Worm (Caenorhabditis elegans): ENCODE measurements around the gene B0454.5.

Gene B0454.5

DNA sequence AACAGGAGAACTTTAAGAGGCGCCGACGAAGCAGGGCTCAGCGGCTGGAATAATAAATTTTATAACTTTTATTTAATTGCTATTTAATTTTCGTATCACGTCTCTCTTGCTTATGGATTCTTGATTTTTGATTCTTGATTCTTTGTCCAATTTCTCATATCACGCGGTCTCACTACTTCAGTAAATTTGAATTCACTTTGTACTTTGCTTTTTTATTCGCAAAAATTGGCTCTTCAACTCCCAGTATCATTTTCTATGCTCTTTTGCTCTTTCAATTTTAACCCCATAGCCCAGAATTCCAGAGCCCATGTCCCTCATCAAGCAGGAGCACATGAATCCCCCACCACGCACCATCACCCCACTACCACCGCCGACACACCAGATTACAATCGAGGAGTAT lies 36.4 kb upstream of the B0454.5 start, which contains the start of gene lido-10:
lido-10 (plus strand) TSS at position 301 of the 400 bp plus-strand sequence.
- TF ChIP-seq egl-27 (tag; optimal IDR thresholded peaks at IDR 0.05): no peak
- no peak for TF ChIP-seq R02D3.7 (tag; optimal IDR thresholded peaks at IDR 0.05)
- TF ChIP-seq fkh-2 (tag; optimal IDR thresholded peaks at IDR 0.05): no peak
- no peak for TF ChIP-seq eor-1 (tag; optimal IDR thresholded peaks at IDR 0.05)
- no peak for TF ChIP-seq jun-1 (tag; optimal IDR thresholded peaks at IDR 0.05)
- no peak for TF ChIP-seq fkh-10 (GFP tag; optimal IDR thresholded peaks at IDR 0.05)
- TF ChIP-seq lin-39 (tag; optimal IDR thresholded peaks at IDR 0.05): no peak
- no peak for TF ChIP-seq ceh-28 (tag; optimal IDR thresholded peaks at IDR 0.05)
- TF ChIP-seq mml-1 (tag; optimal IDR thresholded peaks at IDR 0.05): no peak
- no peak for TF ChIP-seq ztf-4 (tag; optimal IDR thresholded peaks at IDR 0.05)
- TF ChIP-seq nhr-12 (tag; optimal IDR thresholded peaks at IDR 0.05): no peak
- TF ChIP-seq nhr-76 (tag; optimal IDR thresholded peaks at IDR 0.05): no peak

DNA sequence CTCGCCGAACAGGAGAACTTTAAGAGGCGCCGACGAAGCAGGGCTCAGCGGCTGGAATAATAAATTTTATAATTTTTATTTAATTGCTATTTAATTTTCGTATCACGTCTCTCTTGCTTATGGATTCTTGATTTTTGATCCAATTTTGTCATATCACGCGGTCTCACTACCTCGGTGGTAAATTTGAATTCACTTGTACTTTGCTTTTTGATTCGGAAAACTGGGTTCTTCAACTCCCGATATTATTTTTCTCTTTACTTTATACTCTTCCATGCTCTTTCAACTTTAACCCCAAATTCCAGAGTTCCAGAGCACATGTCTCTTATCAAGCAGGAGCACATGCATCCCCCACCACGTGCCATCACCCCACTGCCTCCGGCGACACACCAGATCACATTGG lies 35.0 kb upstream of the B0454.5 start, which contains the start of gene lido-11:
lido-11 (plus strand) TSS at position 301 of the 400 bp plus-strand sequence.
- TF ChIP-seq nhr-43 (tag; optimal IDR thresholded peaks at IDR 0.05; ENCODE audit: poor library complexity, severe bottlenecking) (no peak), ztf-11 (tag; optimal IDR thresholded peaks at IDR 0.05) (no peak), sea-2 (GFP tag; optimal IDR thresholded peaks at IDR 0.05) (no peak)

DNA sequence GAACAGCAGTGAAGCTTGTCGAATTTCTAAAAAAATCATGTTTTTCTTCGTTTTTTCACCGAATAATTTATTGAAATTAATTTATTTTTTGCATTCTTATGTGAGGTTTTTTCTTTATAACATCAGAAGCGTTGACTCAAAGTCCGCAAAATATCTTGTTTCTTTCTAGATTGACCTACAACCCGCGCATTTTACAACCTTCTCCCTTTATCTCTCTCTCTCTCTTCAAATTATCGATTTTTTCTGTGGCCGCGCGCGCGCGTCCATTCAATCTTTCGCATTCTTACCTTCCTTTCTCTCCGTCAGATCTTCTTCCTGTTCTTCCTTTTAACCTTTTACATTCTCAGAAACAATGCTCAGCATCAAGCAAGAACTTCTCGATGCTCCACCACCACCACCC lies 33.2 kb upstream of the B0454.5 start, which contains the start of gene lido-12:
lido-12 (plus strand) TSS at position 301 of the 400 bp plus-strand sequence.
- no peak for TF ChIP-seq ztf-4 (tag; optimal IDR thresholded peaks at IDR 0.05)
- no peak for TF ChIP-seq elt-1 (tag; optimal IDR thresholded peaks at IDR 0.05)
- no peak for TF ChIP-seq egl-27 (tag; optimal IDR thresholded peaks at IDR 0.05)
- no peak for TF ChIP-seq aly-2 (tag; optimal IDR thresholded peaks at IDR 0.05)
- no peak for TF ChIP-seq egl-5 (tag; optimal IDR thresholded peaks at IDR 0.05)
- no peak for TF ChIP-seq nhr-67 (tag; optimal IDR thresholded peaks at IDR 0.05)
- TF ChIP-seq nhr-76 (tag; optimal IDR thresholded peaks at IDR 0.05): no peak
- TF ChIP-seq jun-1 (tag; optimal IDR thresholded peaks at IDR 0.05): no peak
- TF ChIP-seq hmg-11 (tag; optimal IDR thresholded peaks at IDR 0.05): no peak

ce11 chrII:3008400-3008799 lies 30.3 kb upstream of the B0454.5 start, which contains the start of gene sdz-5:
sdz-5 (plus strand) TSS chrII:3008700.
- TF ChIP-seq lin-39 (tag; optimal IDR thresholded peaks at IDR 0.05) (no peak), elt-2 (tag; optimal IDR thresholded peaks at IDR 0.05) (no peak), pha-4 (tag; optimal IDR thresholded peaks at IDR 0.05) (no peak), nhr-28 (tag; optimal IDR thresholded peaks at IDR 0.05) (no peak), zag-1 (tag; optimal IDR thresholded peaks at IDR 0.05) (no peak), ztf-11 (tag; optimal IDR thresholded peaks at IDR 0.05) (no peak), nhr-25 (tag; optimal IDR thresholded peaks at IDR 0.05) (no peak), ceh-82 (tag; optimal IDR thresholded peaks at IDR 0.05) (no peak), ZK546.5 (tag; optimal IDR thresholded peaks at IDR 0.05) (no peak), lsy-12 (tag; optimal IDR thresholded peaks at IDR 0.05) (no peak), eor-1 (tag; optimal IDR thresholded peaks at IDR 0.05) (no peak), aly-2 (tag; optimal IDR thresholded peaks at IDR 0.05) (no peak), nhr-23 (tag; optimal IDR thresholded peaks at IDR 0.05) (no peak), nhr-67 (tag; optimal IDR thresholded peaks at IDR 0.05) (no peak), ceh-9 (tag; optimal IDR thresholded peaks at IDR 0.05) (no peak), unc-62 (GFP tag; optimal IDR thresholded peaks at IDR 0.05) (no peak), nhr-12 (tag; optimal IDR thresholded peaks at IDR 0.05) (no peak), ceh-16 (tag; optimal IDR thresholded peaks at IDR 0.05) (no peak)

DNA sequence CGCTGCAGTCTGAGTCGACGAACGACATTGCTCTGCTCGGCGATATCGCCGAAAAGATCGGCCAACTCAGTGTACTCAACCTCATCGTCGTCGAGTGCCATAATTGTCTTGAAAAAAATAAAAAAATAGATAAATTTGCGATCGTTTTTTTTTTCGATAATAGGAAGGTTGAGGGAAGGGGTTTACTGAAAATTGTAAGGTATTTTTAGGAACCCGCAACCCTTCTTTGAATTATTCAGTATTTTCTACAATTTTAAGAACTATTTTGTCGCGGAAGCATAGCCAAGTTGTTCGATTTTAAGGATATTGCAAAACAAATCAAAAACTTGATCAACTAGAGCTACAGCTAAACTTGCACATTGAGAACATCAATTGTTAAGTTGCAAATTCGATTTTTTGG lies 26.5 kb upstream of the B0454.5 start, which contains the start of gene C41H7.9:
C41H7.9 (minus strand) TSS at position 101 of the 400 bp plus-strand sequence.
- no peak for TF ChIP-seq elt-3 (tag; optimal IDR thresholded peaks at IDR 0.05)
- no peak for TF ChIP-seq nhr-67 (tag; optimal IDR thresholded peaks at IDR 0.05)
- no peak for TF ChIP-seq nhr-28 (tag; optimal IDR thresholded peaks at IDR 0.05)
- no peak for TF ChIP-seq nhr-76 (tag; optimal IDR thresholded peaks at IDR 0.05)
- TF ChIP-seq jun-1 (tag; optimal IDR thresholded peaks at IDR 0.05): no peak
- TF ChIP-seq eor-1 (tag; optimal IDR thresholded peaks at IDR 0.05): no peak
- no peak for TF ChIP-seq nhr-11 (tag; optimal IDR thresholded peaks at IDR 0.05)
- no peak for TF ChIP-seq nhr-77 (tag; optimal IDR thresholded peaks at IDR 0.05)
- no peak for TF ChIP-seq ZK546.5 (tag; optimal IDR thresholded peaks at IDR 0.05)
- TF ChIP-seq egl-5 (tag; optimal IDR thresholded peaks at IDR 0.05): no peak
- no peak for TF ChIP-seq ceh-28 (tag; optimal IDR thresholded peaks at IDR 0.05)
- no peak for TF ChIP-seq fos-1 (tag; optimal IDR thresholded peaks at IDR 0.05)
- no peak for TF ChIP-seq fkh-10 (GFP tag; optimal IDR thresholded peaks at IDR 0.05)
- no peak for TF ChIP-seq mdl-1 (tag; optimal IDR thresholded peaks at IDR 0.05)
- TF ChIP-seq unc-62 (GFP tag; optimal IDR thresholded peaks at IDR 0.05): no peak
